Fruit fly (Drosophila melanogaster): ENCODE measurements around the gene CG13921.

DNA sequence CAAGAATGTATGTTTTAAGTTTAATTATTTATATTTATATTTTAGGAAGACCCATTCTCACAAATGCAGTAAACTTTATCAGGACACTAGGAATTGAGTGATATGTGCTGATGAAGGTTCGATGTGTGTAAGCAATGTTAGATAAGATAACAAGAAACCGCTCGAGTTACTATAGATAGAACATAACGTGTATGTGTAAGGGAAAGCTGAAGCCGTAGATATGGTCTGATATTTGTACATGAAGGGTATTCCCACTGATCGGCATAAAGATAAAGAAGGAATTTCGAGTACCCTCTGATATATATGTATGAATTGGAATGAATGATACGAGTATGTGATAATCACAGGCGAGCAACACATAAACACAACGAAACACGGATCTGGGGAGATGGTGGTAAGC lies 37.4 kb downstream of the CG13921 start:
- TF ChIP-seq usp (GFP tag; optimal IDR thresholded peaks at IDR 0.05) (no peak), CG8478 (optimal IDR thresholded peaks at IDR 0.05) (no peak)

Data from whole organism.